Fruit fly (Drosophila melanogaster) whole organism, embryonic: Measurements from ENCODE around the gene CG5080.
A peak's percentile ranks its signal among the peaks of the same experiment; 100 is the strongest.

Experiments used
- CG13894 ChIP-seq: fragments of 200-800 bp; sonication (Bioruptor generic); optimal IDR thresholded peaks from 3 replicates; lab custom pipeline; 2018; ENCODE audit warnings: missing biosample characterization, mild to moderate bottlenecking, missing genetic modification characterization, moderate library complexity
- CG14667 ChIP-seq: fragments of 200-800 bp; sonication (Bioruptor generic); IDR thresholded peaks from 2 replicates; pipeline ENCODE4 v1.3.6; 2022; ENCODE audit warnings: missing biosample characterization, missing genetic modification characterization
- CG15601 ChIP-seq: fragments of 200-800 bp; sonication (Bioruptor generic); optimal IDR thresholded peaks from 3 replicates; lab custom pipeline; 2019; ENCODE audit warnings: missing biosample characterization, mild to moderate bottlenecking, missing genetic modification characterization, moderate library complexity
- CG2202 ChIP-seq: fragments of 200-800 bp; sonication (Bioruptor generic); optimal IDR thresholded peaks from 2 replicates; lab custom pipeline; 2018; ENCODE audit warnings: missing biosample characterization, mild to moderate bottlenecking, missing genetic modification characterization
- CG2889 ChIP-seq: fragments of 200-800 bp; sonication (Bioruptor generic); IDR thresholded peaks from 3 replicates; pipeline ENCODE4 v1.3.6; 2022; ENCODE audit warnings: missing biosample characterization, missing genetic modification characterization
- CG31441 ChIP-seq: fragments of 200-800 bp; sonication (Bioruptor generic); IDR thresholded peaks from 2 replicates; pipeline ENCODE4 v1.3.6; 2022; ENCODE audit warnings: missing biosample characterization, missing genetic modification characterization
- CG32532 ChIP-seq: fragments of 200-800 bp; sonication (Bioruptor generic); IDR thresholded peaks from 2 replicates; pipeline ENCODE4 v1.3.6; 2022; ENCODE audit warnings: missing biosample characterization, missing genetic modification characterization
- CG3281 ChIP-seq: fragments of 200-800 bp; sonication (Bioruptor generic); optimal IDR thresholded peaks from 3 replicates; lab custom pipeline; 2017; ENCODE audit warnings: missing biosample characterization, mild to moderate bottlenecking, missing genetic modification characterization
- CG34376 ChIP-seq: fragments of 200-800 bp; sonication (Bioruptor generic); optimal IDR thresholded peaks from 2 replicates; lab custom pipeline; 2018; ENCODE audit warnings: missing biosample characterization, mild to moderate bottlenecking, missing genetic modification characterization
- CG6765 ChIP-seq: fragments of 200-800 bp; sonication (Bioruptor generic); optimal IDR thresholded peaks from 3 replicates; lab custom pipeline; 2017; ENCODE audit warnings: missing biosample characterization, mild to moderate bottlenecking, missing genetic modification characterization
- CG7987 ChIP-seq: fragments of 200-800 bp; sonication (Bioruptor generic); optimal IDR thresholded peaks from 2 replicates; lab custom pipeline; 2018; ENCODE audit warnings: missing biosample characterization, mild to moderate bottlenecking, missing genetic modification characterization, moderate library complexity
- Dbx ChIP-seq: fragments of 200-800 bp; sonication (Bioruptor generic); IDR thresholded peaks from 3 replicates; pipeline ENCODE4 v1.3.6; 2022; ENCODE audit warnings: missing biosample characterization, missing genetic modification characterization
- HmgZ ChIP-seq: fragments of 200-800 bp; sonication (Bioruptor generic); optimal IDR thresholded peaks from 2 replicates; lab custom pipeline; 2018; ENCODE audit warnings: missing biosample characterization, mild to moderate bottlenecking, missing genetic modification characterization
- MTF-1 ChIP-seq: fragments of 200-800 bp; sonication (Bioruptor generic); optimal IDR thresholded peaks from 2 replicates; lab custom pipeline; 2018; ENCODE audit warnings: missing biosample characterization, mild to moderate bottlenecking, missing genetic modification characterization, borderline replicate concordance
- Max ChIP-seq: fragments of 200-800 bp; sonication (Bioruptor generic); optimal IDR thresholded peaks from 2 replicates; lab custom pipeline; 2016; ENCODE audit warnings: missing biosample characterization, mild to moderate bottlenecking, missing genetic modification characterization
- Med ChIP-seq: fragments of 200-800 bp; sonication (Bioruptor generic); peaks from one replicate; lab custom pipeline; 2016; ENCODE audit warnings: missing biosample characterization, missing genetic modification characterization, mild to moderate bottlenecking, inconsistent platforms, moderate library complexity
- Oaz ChIP-seq: fragments of 200-800 bp; sonication (Bioruptor generic); IDR thresholded peaks from 2 replicates; pipeline ENCODE4 v1.3.6; 2022; ENCODE audit warnings: missing biosample characterization, missing genetic modification characterization
- Six4 ChIP-seq: fragments of 200-800 bp; sonication (Bioruptor generic); optimal IDR thresholded peaks from 2 replicates; lab custom pipeline; 2016; ENCODE audit warnings: missing biosample characterization, missing genetic modification characterization
- Ssrp ChIP-seq: fragments of 200-800 bp; sonication (Bioruptor generic); optimal IDR thresholded peaks from 2 replicates; lab custom pipeline; 2018; ENCODE audit warnings: missing biosample characterization, mild to moderate bottlenecking, missing genetic modification characterization, moderate library complexity
- crol ChIP-seq: fragments of 200-800 bp; sonication (Bioruptor generic); IDR thresholded peaks from 2 replicates; pipeline ENCODE4 v1.3.6; 2022; ENCODE audit warnings: missing biosample characterization, missing genetic modification characterization
- cwo ChIP-seq: fragments of 200-800 bp; sonication (Bioruptor generic); optimal IDR thresholded peaks from 3 replicates; lab custom pipeline; 2017; ENCODE audit warnings: missing biosample characterization, missing genetic modification characterization, mild to moderate bottlenecking, moderate library complexity, missing genetic modification reagents
- exex ChIP-seq: fragments of 200-800 bp; sonication (Bioruptor generic); optimal IDR thresholded peaks from 4 replicates; lab custom pipeline; 2018; ENCODE audit warnings: missing biosample characterization, mild to moderate bottlenecking, missing genetic modification characterization, moderate library complexity
- ftz-f1 ChIP-seq: fragments of 200-800 bp; sonication (Bioruptor generic); optimal IDR thresholded peaks from 2 replicates; lab custom pipeline; 2016; ENCODE audit warnings: missing biosample characterization, missing genetic modification characterization
- gro ChIP-seq: fragments of 200-800 bp; sonication (Bioruptor generic); optimal IDR thresholded peaks from 2 replicates; lab custom pipeline; 2016; ENCODE audit warnings: missing biosample characterization, missing genetic modification characterization
- gsb-n ChIP-seq: fragments of 200-800 bp; sonication (Bioruptor generic); optimal IDR thresholded peaks from 3 replicates; lab custom pipeline; 2018; ENCODE audit warnings: missing biosample characterization, mild to moderate bottlenecking, missing genetic modification characterization
- hb ChIP-seq: fragments of 200-800 bp; sonication (Bioruptor generic); IDR thresholded peaks from 3 replicates; pipeline ENCODE4 v1.3.6; 2022; ENCODE audit warnings: missing biosample characterization, missing genetic modification characterization; ENCODE audit not compliant: partially characterized antibody
- hbn ChIP-seq: fragments of 200-800 bp; sonication (Bioruptor generic); IDR thresholded peaks from 2 replicates; pipeline ENCODE4 v1.3.6; 2022; ENCODE audit warnings: missing biosample characterization, missing genetic modification characterization; ENCODE audit not compliant: partially characterized antibody
- lab ChIP-seq: fragments of 200-800 bp; sonication (Bioruptor generic); optimal IDR thresholded peaks from 3 replicates; lab custom pipeline; 2017; ENCODE audit warnings: missing biosample characterization, missing genetic modification characterization, mild to moderate bottlenecking, moderate library complexity, missing genetic modification reagents
- lbe ChIP-seq: fragments of 200-800 bp; sonication (Bioruptor generic); optimal IDR thresholded peaks from 2 replicates; lab custom pipeline; 2016; ENCODE audit warnings: missing biosample characterization, mild to moderate bottlenecking, missing genetic modification characterization
- nom ChIP-seq: fragments of 200-800 bp; sonication (Bioruptor generic); optimal IDR thresholded peaks from 2 replicates; lab custom pipeline; 2017; ENCODE audit warnings: missing biosample characterization, missing genetic modification characterization, mild to moderate bottlenecking, moderate library complexity, missing genetic modification reagents
- rib ChIP-seq: fragments of 200-800 bp; sonication (Bioruptor generic); IDR thresholded peaks from 2 replicates; pipeline ENCODE4 v1.3.6; 2022; ENCODE audit warnings: missing biosample characterization, missing genetic modification characterization
- ro ChIP-seq: fragments of 200-800 bp; sonication (Bioruptor generic); IDR thresholded peaks from 2 replicates; pipeline ENCODE4 v1.3.6; 2022; ENCODE audit warnings: missing biosample characterization, missing genetic modification characterization
- sd ChIP-seq: fragments of 200-800 bp; sonication (Bioruptor generic); optimal IDR thresholded peaks from 3 replicates; lab custom pipeline; 2018; ENCODE audit warnings: missing biosample characterization, mild to moderate bottlenecking, missing genetic modification characterization, moderate library complexity
- sens ChIP-seq: fragments of 200-800 bp; sonication (Bioruptor generic); peaks from one replicate; lab custom pipeline; 2016; ENCODE audit warnings: missing biosample characterization, missing genetic modification characterization
- sug ChIP-seq: fragments of 200-800 bp; optimal IDR thresholded peaks from 2 replicates; lab custom pipeline; 2019; ENCODE audit warnings: missing biosample characterization, mild to moderate bottlenecking, missing genetic modification characterization, moderate library complexity
- vvl ChIP-seq: fragments of 200-800 bp; sonication (Bioruptor generic); IDR thresholded peaks from 2 replicates; pipeline ENCODE4 v1.3.6; 2022; ENCODE audit warnings: missing biosample characterization, missing genetic modification characterization
- zen ChIP-seq: fragments of 200-800 bp; sonication (Bioruptor generic); optimal IDR thresholded peaks from 3 replicates; lab custom pipeline; 2018; ENCODE audit warnings: missing biosample characterization, mild to moderate bottlenecking, missing genetic modification characterization, moderate library complexity

The CG5080 gene

DNA sequence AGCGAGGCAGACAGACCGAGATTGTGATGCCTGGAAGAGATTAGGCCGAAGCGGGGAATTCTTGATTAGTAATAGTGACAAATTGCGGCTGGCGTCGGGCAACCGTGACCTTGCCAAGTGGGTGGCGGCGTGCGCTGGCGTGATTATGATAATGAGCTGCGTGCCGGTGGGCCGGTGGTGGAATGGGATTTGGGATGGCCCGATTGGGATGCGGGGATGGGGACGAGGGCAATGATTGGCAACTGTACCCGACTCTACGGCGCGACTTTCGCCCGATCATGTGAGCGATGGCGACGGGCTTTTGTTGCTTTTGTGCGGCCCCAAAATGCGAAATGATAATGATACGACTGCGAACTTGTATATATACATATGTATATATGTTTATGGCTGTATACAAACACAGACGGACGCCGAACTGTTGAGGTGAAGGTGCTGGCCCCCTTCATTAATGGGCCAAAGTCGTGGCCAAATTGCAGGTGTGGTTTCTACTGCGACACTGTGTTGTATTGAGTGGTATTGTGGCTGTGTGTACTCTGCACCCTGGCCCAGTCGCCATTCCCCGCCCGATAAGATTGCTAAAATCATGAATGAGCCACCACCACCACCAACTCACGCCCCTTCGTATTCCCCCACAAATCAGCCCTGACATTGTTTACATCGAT, 46.9 kb downstream of the CG5080 start (continued):
- TF ChIP-seq sug (tag; lab: Kevin White, UChicago) (peak; percentile 33), CG6765 (GFP tag; lab: Kevin White, UChicago) (peak; percentile 30), lbe (GFP tag; lab: Kevin White, UChicago) (peak; percentile 6), crol (GFP tag; lab: Robert Waterston, UW) (peak; percentile 34; the same call in 1 of the 2 replicates), sens (GFP tag; lab: Kevin White, UChicago) (peak; percentile 49), CG3281 (GFP tag; lab: Kevin White, UChicago) (peak; percentile 25), hb (GFP tag; lab: Robert Waterston, UW) (0 out of 3 replicates have a peak, but pooled peaks have one; percentile 5), HmgZ (no peak), CG7987 (GFP tag; lab: Kevin White, UChicago) (peak; percentile 77), ftz-f1 (peak; percentile 46), Med (GFP tag; lab: Kevin White, UChicago) (peak; percentile 65), CG14667 (GFP tag; lab: Robert Waterston, UW) (no peak), nom (peak; percentile 22), lab (GFP tag; lab: Kevin White, UChicago) (peak; percentile 55), Ssrp (no peak), MTF-1 (no peak), Six4 (GFP tag; lab: Kevin White, UChicago) (no peak), cwo (GFP tag; lab: Kevin White, UChicago) (peak; percentile 74), vvl (GFP tag; lab: Robert Waterston, UW) (peak; percentile 45; the same call in 1 of the 2 replicates), gro (GFP tag; lab: Kevin White, UChicago) (peak; percentile 6)

DNA sequence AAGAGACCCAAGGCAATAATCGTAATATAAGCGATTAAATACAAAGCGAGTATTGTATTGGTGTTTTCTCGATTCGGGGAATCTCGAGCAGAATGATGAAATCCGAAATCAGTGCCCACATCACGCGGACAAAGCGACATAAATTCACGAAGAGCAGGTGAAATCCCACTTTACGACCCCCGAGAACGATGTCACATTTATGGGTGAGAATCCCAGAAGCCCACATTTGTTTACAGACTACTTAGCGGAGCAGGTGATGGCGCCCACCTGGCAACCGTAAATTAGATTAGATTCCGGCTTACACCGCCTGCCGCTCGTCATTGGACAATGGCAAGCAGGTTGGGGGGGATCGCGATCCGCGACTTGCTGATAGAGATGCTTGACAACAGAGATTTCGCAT, 49.5 kb downstream of the CG5080 start:
- TF ChIP-seq cwo (GFP tag; lab: Kevin White, UChicago) = peak; percentile 40
- TF ChIP-seq Med (GFP tag; lab: Kevin White, UChicago) = peak; percentile 72
- TF ChIP-seq CG32532 (GFP tag; lab: Robert Waterston, UW) = peak; percentile 49
- TF ChIP-seq ro (GFP tag; lab: Robert Waterston, UW) = no peak
- peak; percentile 26 for TF ChIP-seq sd (tag; lab: Kevin White, UChicago)
- TF ChIP-seq hbn (GFP tag; lab: Robert Waterston, UW) = no peak
- peak; percentile 51; the same call in 2 of the 3 replicates for TF ChIP-seq Dbx (GFP tag; lab: Robert Waterston, UW)
- TF ChIP-seq rib = 0 out of 2 replicates have a peak, but pooled peaks have one; percentile 11
- no peak for TF ChIP-seq zen (tag; lab: Kevin White, UChicago)
- TF ChIP-seq Max (GFP tag; lab: Kevin White, UChicago) = no peak
- TF ChIP-seq lab (GFP tag; lab: Kevin White, UChicago) = peak; percentile 32
- peak; percentile 50 for TF ChIP-seq CG13894 (tag; lab: Kevin White, UChicago)
- TF ChIP-seq CG34376 (GFP tag; lab: Kevin White, UChicago) = peak; percentile 13
- TF ChIP-seq CG2889 (GFP tag; lab: Robert Waterston, UW) = no peak
- TF ChIP-seq exex (tag; lab: Kevin White, UChicago) = peak; percentile 36
- TF ChIP-seq sug (tag; lab: Kevin White, UChicago) = peak; percentile 58
- no peak for TF ChIP-seq CG31441 (GFP tag; lab: Robert Waterston, UW)
- no peak for TF ChIP-seq Oaz (GFP tag; lab: Robert Waterston, UW)

DNA sequence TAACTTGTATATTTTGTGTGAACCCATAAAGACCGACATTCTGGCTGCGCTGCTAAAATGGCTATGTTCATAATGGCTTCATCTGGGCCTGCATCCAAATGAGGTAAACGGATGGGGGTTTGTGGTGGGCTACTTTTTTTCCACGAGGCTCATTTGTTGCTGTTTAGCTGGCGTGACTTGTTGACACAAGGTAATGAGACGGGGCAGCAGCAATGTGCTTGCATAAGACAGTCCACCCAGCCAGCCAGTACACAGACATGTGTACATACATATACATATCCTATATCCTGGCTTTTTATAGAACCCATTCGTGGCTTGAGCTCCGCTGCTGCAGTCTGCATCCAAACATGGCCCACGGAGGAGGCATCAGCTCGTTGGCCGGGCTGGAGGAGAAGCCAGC, 51.0 kb downstream of the CG5080 start, which contains the start of gene CG14340:
TSS of gene CG14340 (plus strand) at position 301 of the 400 bp plus-strand sequence.
- TF ChIP-seq CG32532 (GFP tag; lab: Robert Waterston, UW) (no peak), gsb-n (tag; lab: Kevin White, UChicago) (no peak), CG15601 (tag; lab: Kevin White, UChicago) (no peak), CG2202 (no peak)
